Fruit fly (Drosophila melanogaster) whole organism, prepupa: ENCODE results near the gene CG2003.

Experiments
- CG3032 ChIP-seq: fragments of 200-800 bp; optimal IDR thresholded peaks from 2 replicates; lab custom pipeline; 2019; ENCODE audit warnings: missing biosample characterization, mild to moderate bottlenecking, missing genetic modification characterization, moderate library complexity
- CG31627 ChIP-seq: fragments of 200-800 bp; sonication (Bioruptor generic); optimal IDR thresholded peaks from 3 replicates; lab custom pipeline; 2016; ENCODE audit warnings: missing biosample characterization, missing genetic modification characterization
- CG6276 ChIP-seq: fragments of 200-800 bp; sonication (Bioruptor generic); optimal IDR thresholded peaks from 2 replicates; lab custom pipeline; 2017; ENCODE audit warnings: missing biosample characterization, mild to moderate bottlenecking, missing genetic modification characterization
- CG8119 ChIP-seq: fragments of 200-800 bp; sonication (Bioruptor generic); IDR thresholded peaks from 3 replicates; pipeline ENCODE4 v1.3.6; 2022; ENCODE audit warnings: missing biosample characterization, missing genetic modification characterization
- Eip75B ChIP-seq: fragments of 200-800 bp; sonication (Bioruptor generic); optimal IDR thresholded peaks from 3 replicates; lab custom pipeline; 2016; ENCODE audit warnings: missing biosample characterization, missing genetic modification characterization
- Ets21C ChIP-seq: fragments of 200-800 bp; sonication (Bioruptor generic); optimal IDR thresholded peaks from 3 replicates; lab custom pipeline; 2016; ENCODE audit warnings: missing biosample characterization, missing genetic modification characterization
- Lpt ChIP-seq: fragments of 200-800 bp; sonication (Bioruptor generic); optimal IDR thresholded peaks from 3 replicates; lab custom pipeline; 2016; ENCODE audit warnings: missing biosample characterization, missing genetic modification characterization
- OdsH ChIP-seq: fragments of 200-800 bp; sonication (Bioruptor generic); optimal IDR thresholded peaks from 3 replicates; lab custom pipeline; 2016; ENCODE audit warnings: missing biosample characterization, missing genetic modification characterization
- fd59A ChIP-seq: fragments of 200-800 bp; sonication (Bioruptor generic); optimal IDR thresholded peaks from 2 replicates; lab custom pipeline; 2017; ENCODE audit warnings: missing biosample characterization, mild to moderate bottlenecking, missing genetic modification characterization, missing genetic modification reagents
- fkh ChIP-seq: fragments of 200-800 bp; sonication (Bioruptor generic); optimal IDR thresholded peaks from 3 replicates; lab custom pipeline; 2017; ENCODE audit warnings: missing biosample characterization, mild to moderate bottlenecking, missing genetic modification characterization, moderate library complexity
- lz ChIP-seq: fragments of 200-800 bp; sonication (Bioruptor generic); optimal IDR thresholded peaks from 3 replicates; lab custom pipeline; 2016; ENCODE audit warnings: missing biosample characterization, missing genetic modification characterization
- pdm3 ChIP-seq: fragments of 200-800 bp; sonication (Bioruptor generic); optimal IDR thresholded peaks from 3 replicates; lab custom pipeline; 2016; ENCODE audit warnings: missing biosample characterization, missing genetic modification characterization
- topi ChIP-seq: fragments of 200-800 bp; sonication (Bioruptor generic); optimal IDR thresholded peaks from 3 replicates; lab custom pipeline; 2016; ENCODE audit warnings: missing biosample characterization, missing genetic modification characterization

- TF ChIP-seq CG31627 = no peak
- TF ChIP-seq Lpt (GFP tag; lab: Kevin White, UChicago) = no peak
- TF ChIP-seq topi (GFP tag; lab: Kevin White, UChicago) = no peak
- no peak for TF ChIP-seq CG6276
- no peak for TF ChIP-seq lz (GFP tag; lab: Kevin White, UChicago)
- TF ChIP-seq Eip75B (GFP tag; lab: Kevin White, UChicago) = no peak
- TF ChIP-seq pdm3 (GFP tag; lab: Kevin White, UChicago) = no peak
- no peak for TF ChIP-seq Ets21C (GFP tag; lab: Kevin White, UChicago)
- no peak for TF ChIP-seq CG8119 (GFP tag; lab: Robert Waterston, UW)
- no peak for TF ChIP-seq OdsH (GFP tag; lab: Kevin White, UChicago)
- TF ChIP-seq fkh (GFP tag; lab: Kevin White, UChicago) = no peak
- no peak for TF ChIP-seq CG3032 (tag; lab: Kevin White, UChicago)
- TF ChIP-seq fd59A (GFP tag; lab: Kevin White, UChicago) = no peak
These were observed 38.3 kb upstream of the CG2003 start for dm6 chr3R:31939619-31940018.
